Worm (Caenorhabditis elegans) whole organism, L1 larva: Measurements from ENCODE around the gene Y24D9A.6.

Experiments
- ceh-8 ChIP-seq: fragments of 200-800 bp; sonication (Bioruptor generic); optimal IDR thresholded peaks from 2 replicates; lab custom pipeline; 2018; ENCODE audit warnings: mild to moderate bottlenecking, missing genetic modification characterization, moderate library complexity, missing compliant biosample characterization
- ceh-82 ChIP-seq, 3 experiments: fragments of 150-350 bp in 1 of 3; sonication (generic microtip) in 2 of 3; optimal IDR thresholded peaks; 2 replicates each; lab custom pipeline; 2014 to 2017; ENCODE audit warnings: missing biosample characterization in 3 of 3, missing genetic modification characterization in 3 of 3
- zag-1 ChIP-seq: fragments of 150-350 bp; optimal IDR thresholded peaks from 2 replicates; lab custom pipeline; 2014; ENCODE audit warnings: missing biosample characterization, missing genetic modification characterization

DNA sequence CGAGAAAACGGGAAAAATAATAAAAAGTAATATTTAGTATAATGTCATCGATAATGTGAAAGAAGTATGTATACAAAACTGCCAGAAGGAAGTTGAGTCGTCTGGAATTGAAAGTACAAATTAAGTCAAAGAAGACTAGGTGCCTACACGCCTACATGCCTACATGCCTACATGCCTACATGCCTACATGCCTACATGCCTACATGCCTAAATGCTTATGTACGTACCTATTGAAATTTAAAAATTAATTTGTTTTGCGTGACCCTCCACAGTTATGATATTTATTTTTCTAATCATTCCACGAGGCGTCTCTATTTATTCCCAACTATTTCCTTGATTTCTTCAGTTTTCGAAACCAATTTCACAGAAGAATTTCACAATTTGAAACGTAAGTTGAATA lies 29.7 kb upstream of the Y24D9A.6 start, which contains the start of the genes str-185 and R08C7.5:
- TF ChIP-seq zag-1: no peak
- no peak for TF ChIP-seq ceh-82 (tag; optimal IDR thresholded peaks at IDR 0.05; lab: Kevin White, UChicago)
- TF ChIP-seq ceh-8 (GFP tag; lab: Kevin White, UChicago): no peak
